Fruit fly (Drosophila melanogaster) whole organism, embryonic: ENCODE measurements around the gene Moe.
A peak's percentile ranks its signal among the peaks of the same experiment; 100 is the strongest.

Experiments used
- Adf1 ChIP-seq: fragments of 200-800 bp; sonication (Bioruptor generic); IDR thresholded peaks from 2 replicates; pipeline ENCODE4 v1.3.6; 2022; ENCODE audit warnings: missing biosample characterization, missing genetic modification characterization
- Asciz ChIP-seq: fragments of 200-800 bp; sonication (Bioruptor generic); optimal IDR thresholded peaks from 2 replicates; lab custom pipeline; 2017; ENCODE audit warnings: missing biosample characterization, mild to moderate bottlenecking, missing genetic modification characterization, missing genetic modification reagents
- Atf3 ChIP-seq: fragments of 200-800 bp; sonication (Bioruptor generic); optimal IDR thresholded peaks from 3 replicates; lab custom pipeline; 2016; ENCODE audit warnings: missing biosample characterization, missing genetic modification characterization
- B-H1 ChIP-seq: fragments of 200-800 bp; sonication (Bioruptor generic); IDR thresholded peaks from 3 replicates; pipeline ENCODE4 v1.3.6; 2022; ENCODE audit warnings: missing biosample characterization, missing genetic modification characterization
- Bteb2 ChIP-seq: fragments of 200-800 bp; sonication (Bioruptor generic); optimal IDR thresholded peaks from 2 replicates; lab custom pipeline; 2016; ENCODE audit warnings: missing biosample characterization, missing genetic modification characterization
- CG11093 ChIP-seq: fragments of 200-800 bp; sonication (Bioruptor generic); IDR thresholded peaks from 3 replicates; pipeline ENCODE4 v1.3.6; 2022; ENCODE audit warnings: missing biosample characterization, missing genetic modification characterization
- CG11456 ChIP-seq: fragments of 200-800 bp; sonication (Bioruptor generic); IDR thresholded peaks from 3 replicates; pipeline ENCODE4 v1.3.6; 2022; ENCODE audit warnings: missing biosample characterization, missing genetic modification characterization
- CG11504 ChIP-seq: fragments of 200-800 bp; sonication (Bioruptor generic); optimal IDR thresholded peaks from 3 replicates; lab custom pipeline; 2019; ENCODE audit warnings: missing biosample characterization, mild to moderate bottlenecking, missing genetic modification characterization, moderate library complexity
- CG12071 ChIP-seq: fragments of 200-800 bp; sonication (Bioruptor generic); optimal IDR thresholded peaks from 3 replicates; lab custom pipeline; 2018; ENCODE audit warnings: missing biosample characterization, mild to moderate bottlenecking, missing genetic modification characterization
- CG12155 ChIP-seq: fragments of 200-800 bp; sonication (Bioruptor generic); optimal IDR thresholded peaks from 3 replicates; lab custom pipeline; 2016; ENCODE audit warnings: missing biosample characterization, missing genetic modification characterization
- CG12942 ChIP-seq: fragments of 200-800 bp; sonication (Bioruptor generic); optimal IDR thresholded peaks from 3 replicates; lab custom pipeline; 2016; ENCODE audit warnings: missing biosample characterization, missing genetic modification characterization
- CG14667 ChIP-seq: fragments of 200-800 bp; sonication (Bioruptor generic); IDR thresholded peaks from 2 replicates; pipeline ENCODE4 v1.3.6; 2022; ENCODE audit warnings: missing biosample characterization, missing genetic modification characterization
- CG17359 ChIP-seq: fragments of 200-800 bp; sonication (Bioruptor generic); optimal IDR thresholded peaks from 3 replicates; lab custom pipeline; 2018; ENCODE audit warnings: missing biosample characterization, mild to moderate bottlenecking, missing genetic modification characterization, moderate library complexity
- CG17612 ChIP-seq: fragments of 200-800 bp; sonication (Bioruptor generic); IDR thresholded peaks from 2 replicates; pipeline ENCODE4 v1.3.6; 2022; ENCODE audit warnings: missing biosample characterization, missing genetic modification characterization
- CG18764 ChIP-seq: fragments of 200-800 bp; sonication (Bioruptor generic); optimal IDR thresholded peaks from 3 replicates; lab custom pipeline; 2016; ENCODE audit warnings: missing biosample characterization, missing genetic modification characterization
- CG3838 ChIP-seq: fragments of 200-800 bp; sonication (Bioruptor generic); optimal IDR thresholded peaks from 3 replicates; lab custom pipeline; 2016; ENCODE audit warnings: missing biosample characterization, missing genetic modification characterization
- CG6272 ChIP-seq: fragments of 200-800 bp; sonication (Bioruptor generic); IDR thresholded peaks from 2 replicates; pipeline ENCODE4 v1.3.6; 2022; ENCODE audit warnings: missing biosample characterization, missing genetic modification characterization
- CG6683 ChIP-seq: fragments of 200-800 bp; sonication (Bioruptor generic); optimal IDR thresholded peaks from 2 replicates; lab custom pipeline; 2017; ENCODE audit warnings: missing biosample characterization, mild to moderate bottlenecking, missing genetic modification characterization, missing genetic modification reagents
- CG6689 ChIP-seq: fragments of 200-800 bp; sonication (Bioruptor generic); IDR thresholded peaks from 2 replicates; pipeline ENCODE4 v1.3.6; 2022; ENCODE audit warnings: missing biosample characterization, missing genetic modification characterization
- CG7372 ChIP-seq: fragments of 200-800 bp; sonication (Bioruptor generic); IDR thresholded peaks from 2 replicates; pipeline ENCODE4 v1.3.6; 2022; ENCODE audit warnings: missing biosample characterization, missing genetic modification characterization
- CG9932 ChIP-seq: fragments of 200-800 bp; sonication (Bioruptor generic); IDR thresholded peaks from 2 replicates; pipeline ENCODE4 v1.3.6; 2022; ENCODE audit warnings: missing biosample characterization, missing genetic modification characterization
- D ChIP-seq, 2 experiments: fragments of 200-800 bp in 1 of 2; fragments of >200 bp in 1 of 2; sonication (Bioruptor generic) in 1 of 2; optimal IDR thresholded peaks; 2 replicates in 1 of 2; 3 replicates in 1 of 2; lab custom pipeline; 2017; ENCODE audit warnings: mild to moderate bottlenecking in 1 of 2, missing biosample characterization in 1 of 2, missing genetic modification characterization in 1 of 2, missing genetic modification reagents in 1 of 2
- D19B ChIP-seq: fragments of 200-800 bp; sonication (Bioruptor generic); optimal IDR thresholded peaks from 2 replicates; lab custom pipeline; 2017; ENCODE audit warnings: missing biosample characterization, mild to moderate bottlenecking, missing genetic modification characterization
- Ets97D ChIP-seq: fragments of 200-800 bp; sonication (Bioruptor generic); optimal IDR thresholded peaks from 3 replicates; lab custom pipeline; 2016; ENCODE audit warnings: missing biosample characterization, missing genetic modification characterization
- Fer2 ChIP-seq: fragments of 200-800 bp; sonication (Bioruptor generic); optimal IDR thresholded peaks from 2 replicates; lab custom pipeline; 2018; ENCODE audit warnings: missing biosample characterization, mild to moderate bottlenecking, missing genetic modification characterization, moderate library complexity
- H2.0 ChIP-seq: fragments of 200-800 bp; sonication (Bioruptor generic); IDR thresholded peaks from 2 replicates; pipeline ENCODE4 v1.3.6; 2022; ENCODE audit warnings: missing biosample characterization, missing genetic modification characterization
- Hr39 ChIP-seq: fragments of >200 bp; optimal IDR thresholded peaks from 2 replicates; lab custom pipeline; 2017
- Kr ChIP-seq: fragments of 200-800 bp; sonication (Bioruptor generic); optimal IDR thresholded peaks from 2 replicates; lab custom pipeline; 2017; ENCODE audit warnings: missing biosample characterization, mild to moderate bottlenecking, missing genetic modification characterization
- Max ChIP-seq: fragments of 200-800 bp; sonication (Bioruptor generic); optimal IDR thresholded peaks from 2 replicates; lab custom pipeline; 2016; ENCODE audit warnings: missing biosample characterization, mild to moderate bottlenecking, missing genetic modification characterization
- Nf-YB ChIP-seq: fragments of 200-800 bp; sonication (Bioruptor generic); optimal IDR thresholded peaks from 3 replicates; lab custom pipeline; 2019; ENCODE audit warnings: missing biosample characterization, mild to moderate bottlenecking, missing genetic modification characterization, moderate library complexity
- Pdp1 ChIP-seq, 2 experiments: fragments of 200-800 bp; sonication (Bioruptor generic); optimal IDR thresholded peaks; 3 replicates each; lab custom pipeline; 2016; ENCODE audit warnings: missing biosample characterization in 2 of 2, missing genetic modification characterization in 2 of 2, mild to moderate bottlenecking in 1 of 2, moderate library complexity in 1 of 2
- Poxn ChIP-seq: fragments of 200-800 bp; sonication (Bioruptor generic); IDR thresholded peaks from 2 replicates; pipeline ENCODE4 v1.3.6; 2022; ENCODE audit warnings: missing biosample characterization, missing genetic modification characterization
- Taf1 ChIP-seq: fragments of 200-800 bp; sonication (Bioruptor generic); IDR thresholded peaks from 2 replicates; pipeline ENCODE4 v1.3.6; 2022; ENCODE audit warnings: missing biosample characterization, missing genetic modification characterization
- al ChIP-seq: fragments of 200-800 bp; sonication (Bioruptor generic); IDR thresholded peaks from 2 replicates; pipeline ENCODE4 v1.3.6; 2022; ENCODE audit warnings: missing biosample characterization, missing genetic modification characterization
- bowl ChIP-seq: fragments of 200-800 bp; sonication (Bioruptor generic); IDR thresholded peaks from 2 replicates; pipeline ENCODE4 v1.3.6; 2022; ENCODE audit warnings: missing biosample characterization, missing genetic modification characterization
- caup ChIP-seq: fragments of 200-800 bp; sonication (Bioruptor generic); optimal IDR thresholded peaks from 3 replicates; lab custom pipeline; 2017; ENCODE audit warnings: missing biosample characterization, mild to moderate bottlenecking, missing genetic modification characterization, moderate library complexity; ENCODE audit not compliant: severe bottlenecking
- chif ChIP-seq, 2 experiments: fragments of 200-800 bp; sonication (Bioruptor generic); optimal IDR thresholded peaks; 3 replicates each; lab custom pipeline; 2016; ENCODE audit warnings: missing biosample characterization in 2 of 2, missing genetic modification characterization in 2 of 2
- cwo ChIP-seq: fragments of 200-800 bp; sonication (Bioruptor generic); optimal IDR thresholded peaks from 3 replicates; lab custom pipeline; 2017; ENCODE audit warnings: missing biosample characterization, missing genetic modification characterization, mild to moderate bottlenecking, moderate library complexity, missing genetic modification reagents
- dimm ChIP-seq: fragments of 200-800 bp; sonication (Bioruptor generic); IDR thresholded peaks from 2 replicates; pipeline ENCODE4 v1.3.6; 2022; ENCODE audit warnings: missing biosample characterization, missing genetic modification characterization
- fu2 ChIP-seq: fragments of 200-800 bp; sonication (Bioruptor generic); optimal IDR thresholded peaks from 2 replicates; lab custom pipeline; 2016; ENCODE audit warnings: missing biosample characterization, missing genetic modification characterization
- lola ChIP-seq, 3 experiments: fragments of >200 bp in 2 of 3; fragments of 200-800 bp in 1 of 3; sonication (Bioruptor generic) in 1 of 3; optimal IDR thresholded peaks; 2 replicates each; lab custom pipeline; 2017 to 2019; ENCODE audit warnings: missing biosample characterization in 3 of 3, missing genetic modification characterization in 3 of 3, mild to moderate bottlenecking in 1 of 3, moderate library complexity in 1 of 3
- onecut ChIP-seq: fragments of 200-800 bp; sonication (Bioruptor generic); IDR thresholded peaks from 2 replicates; pipeline ENCODE4 v1.3.6; 2022; ENCODE audit warnings: missing biosample characterization, missing genetic modification characterization
- pho ChIP-seq: fragments of 200-800 bp; sonication (Bioruptor generic); optimal IDR thresholded peaks from 2 replicates; lab custom pipeline; 2016; ENCODE audit warnings: missing biosample characterization, missing genetic modification characterization
- prd ChIP-seq, 3 experiments: fragments of >200 bp in 2 of 3; fragments of 200-800 bp in 1 of 3; sonication (Bioruptor generic) in 1 of 3; optimal IDR thresholded peaks in 2 of 3; IDR thresholded peaks in 1 of 3; 2 replicates in 2 of 3; 3 replicates in 1 of 3; pipeline versions ENCODE4 v1.3.6 to Lab custom; 2017 to 2022; ENCODE audit warnings: missing biosample characterization in 1 of 3, missing genetic modification characterization in 1 of 3
- rib ChIP-seq: fragments of 200-800 bp; sonication (Bioruptor generic); IDR thresholded peaks from 2 replicates; pipeline ENCODE4 v1.3.6; 2022; ENCODE audit warnings: missing biosample characterization, missing genetic modification characterization
- row ChIP-seq: fragments of 200-800 bp; sonication (Bioruptor generic); IDR thresholded peaks from 3 replicates; pipeline ENCODE4 v1.3.6; 2022; ENCODE audit warnings: missing biosample characterization, missing genetic modification characterization
- sima ChIP-seq: fragments of 200-800 bp; sonication (Bioruptor generic); optimal IDR thresholded peaks from 2 replicates; lab custom pipeline; 2016; ENCODE audit warnings: missing biosample characterization, missing genetic modification characterization
- unpg ChIP-seq: fragments of 200-800 bp; sonication (Bioruptor generic); optimal IDR thresholded peaks from 3 replicates; lab custom pipeline; 2018; ENCODE audit warnings: missing biosample characterization, mild to moderate bottlenecking, missing genetic modification characterization, moderate library complexity

Moe gene

DNA sequence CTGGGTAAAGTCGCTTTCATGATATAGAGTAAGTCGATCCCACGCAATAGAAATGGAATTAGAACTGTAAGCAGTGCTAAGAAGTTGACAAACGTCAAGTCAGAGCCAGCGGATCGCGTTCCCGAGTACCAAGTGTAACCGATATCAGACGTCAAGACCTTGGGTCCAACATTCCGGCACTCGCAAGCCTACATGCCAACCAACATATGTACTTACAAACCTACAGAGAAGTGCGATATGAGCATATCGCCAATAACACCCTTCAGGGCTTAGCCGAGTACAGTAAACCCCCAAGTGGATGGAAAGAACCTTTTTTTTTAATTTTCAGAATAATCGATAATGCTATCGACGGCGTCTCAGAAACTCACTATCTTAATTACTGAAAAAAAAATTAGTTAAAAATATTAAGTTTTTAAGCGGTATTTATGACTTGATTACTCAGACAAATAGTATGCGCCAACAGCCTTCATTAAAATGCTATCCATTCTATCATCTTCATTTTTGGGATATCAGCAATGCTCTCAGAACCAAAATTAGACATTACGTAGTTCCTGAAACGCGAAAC lies 5.6 kb downstream of the Moe start (continued):
- TF ChIP-seq CG12155 (GFP tag; lab: Kevin White, UChicago) = peak; percentile 18
- 0 out of 2 replicates have a peak, but pooled peaks have one; percentile 9 for TF ChIP-seq bowl
- TF ChIP-seq Poxn = peak; percentile 26; the same call in 1 of the 2 replicates
- peak; percentile 73; the same call in 2 of the 3 replicates for TF ChIP-seq CG11456 (GFP tag; lab: Robert Waterston, UW)
- peak; percentile 1 for TF ChIP-seq CG3838
- peak in 1 of 2 experiments; percentile 36 for TF ChIP-seq chif (GFP tag; optimal IDR thresholded peaks at IDR 0.05; lab: Kevin White, UChicago)
- TF ChIP-seq D19B (GFP tag; lab: Kevin White, UChicago) = no peak
- TF ChIP-seq al (GFP tag; lab: Robert Waterston, UW) = peak; percentile 62
- TF ChIP-seq CG6683 = peak; percentile 15
- TF ChIP-seq CG6272 = 0 out of 2 replicates have a peak, but pooled peaks have one; percentile 16
- no peak for TF ChIP-seq dimm (GFP tag; lab: Robert Waterston, UW)
- TF ChIP-seq Nf-YB (GFP tag; lab: Kevin White, UChicago) = no peak
- TF ChIP-seq CG6689 (GFP tag; lab: Robert Waterston, UW) = peak; percentile 65
- TF ChIP-seq B-H1 = peak; percentile 32; the same call in 2 of the 3 replicates
- peak; percentile 38 for TF ChIP-seq Bteb2 (GFP tag; lab: Kevin White, UChicago)
- peak; percentile 18 for TF ChIP-seq Ets97D (GFP tag; lab: Kevin White, UChicago)
- TF ChIP-seq Fer2 (tag; lab: Kevin White, UChicago) = peak; percentile 36
- no peak for TF ChIP-seq Kr (GFP tag; lab: Kevin White, UChicago)
- peak; percentile 49; the same call in 1 of the 2 replicates for TF ChIP-seq CG14667 (GFP tag; lab: Robert Waterston, UW)
- TF ChIP-seq CG7372 = peak; percentile 33; the same call in 1 of the 2 replicates
- TF ChIP-seq lola (GFP tag; optimal IDR thresholded peaks at IDR 0.05; lab: Kevin White, UChicago) = no peak
- no peak for TF ChIP-seq Hr39
- TF ChIP-seq onecut (GFP tag; lab: Robert Waterston, UW) = peak; percentile 25; the same call in 1 of the 2 replicates
- TF ChIP-seq Taf1 (GFP tag; lab: Robert Waterston, UW) = peak; percentile 31; the same call in 1 of the 2 replicates
- peak; percentile 26 for TF ChIP-seq Asciz
- TF ChIP-seq pho (GFP tag; lab: Kevin White, UChicago) = peak; percentile 58
- TF ChIP-seq CG11093 (GFP tag; lab: Robert Waterston, UW) = 0 out of 3 replicates have a peak, but pooled peaks have one; percentile 41
- 0 out of 2 replicates have a peak, but pooled peaks have one; percentile 20 for TF ChIP-seq CG17612 (GFP tag; lab: Robert Waterston, UW)
- TF ChIP-seq CG17359 (tag; lab: Kevin White, UChicago) = peak; percentile 50
- TF ChIP-seq caup = peak; percentile 75
- peak; percentile 41; the same call in 1 of the 2 replicates for TF ChIP-seq Adf1
- TF ChIP-seq CG12942 (GFP tag; lab: Kevin White, UChicago) = peak; percentile 29
- peak; percentile 61 for TF ChIP-seq rib (GFP tag; lab: Robert Waterston, UW)
- TF ChIP-seq Atf3 = no peak
- no peak for TF ChIP-seq sima (GFP tag; lab: Kevin White, UChicago)
- peak; percentile 19 for TF ChIP-seq CG12071
- peak; percentile 18; the same call in 1 of the 2 replicates for TF ChIP-seq H2.0 (GFP tag; lab: Robert Waterston, UW)
- TF ChIP-seq Pdp1 (GFP tag; optimal IDR thresholded peaks at IDR 0.05; lab: Kevin White, UChicago) = peak; percentile 38 to 40
- TF ChIP-seq unpg (GFP tag; lab: Kevin White, UChicago) = peak; percentile 57
- TF ChIP-seq CG18764 (GFP tag; lab: Kevin White, UChicago) = no peak
- peak; percentile 67 for TF ChIP-seq cwo
- peak; percentile 56 for TF ChIP-seq CG11504 (tag; lab: Kevin White, UChicago)
- no peak for TF ChIP-seq D (optimal IDR thresholded peaks at IDR 0.05; lab: Kevin White, UChicago)
- no peak for TF ChIP-seq D (GFP tag; optimal IDR thresholded peaks at IDR 0.05; lab: Kevin White, UChicago)
- peak; percentile 77 for TF ChIP-seq CG9932 (GFP tag; lab: Robert Waterston, UW)
- peak; percentile 51 for TF ChIP-seq fu2 (GFP tag; lab: Kevin White, UChicago)
- no peak for TF ChIP-seq prd (optimal IDR thresholded peaks at IDR 0.05; lab: Kevin White, UChicago)
- TF ChIP-seq prd (GFP tag; IDR thresholded peaks at IDR 0.05; lab: Robert Waterston, UW) = peak; percentile 44; the same call in 2 of the 3 replicates
- TF ChIP-seq row (GFP tag; lab: Robert Waterston, UW) = peak; percentile 74
- peak; percentile 40 for TF ChIP-seq Max (GFP tag; lab: Kevin White, UChicago)
